Fruit fly (Drosophila melanogaster): ENCODE data around the gene JTBR.

JTBR gene

dm6 chr3L:1808631-1809030 lies 6.0 kb upstream of the JTBR start (continued):
- peak; percentile 91 for TF ChIP-seq ind (GFP tag; optimal IDR thresholded peaks at IDR 0.05)
- TF ChIP-seq CG1602 (GFP tag; optimal IDR thresholded peaks at IDR 0.05): peak; percentile 73
- peak; percentile 93 for TF ChIP-seq CG34422 (GFP tag; IDR thresholded peaks at IDR 0.05)
- TF ChIP-seq CG2116 (GFP tag; optimal IDR thresholded peaks at IDR 0.05): peak; percentile 49
- peak; percentile 82 for TF ChIP-seq CG32767 (GFP tag; IDR thresholded peaks at IDR 0.05)
- TF ChIP-seq CG8388 (GFP tag; optimal IDR thresholded peaks at IDR 0.05): peak; percentile 83
- TF ChIP-seq btn (GFP tag; optimal IDR thresholded peaks at IDR 0.05): peak; percentile 81
- no peak for TF ChIP-seq Bgb (GFP tag; IDR thresholded peaks at IDR 0.05; ENCODE audit: partially characterized antibody)
- peak; percentile 78 for TF ChIP-seq kay (GFP tag; optimal IDR thresholded peaks at IDR 0.05)
- peak; percentile 57 for TF ChIP-seq cato (GFP tag; optimal IDR thresholded peaks at IDR 0.05; ENCODE audit: borderline replicate concordance)
- peak; percentile 84; the same call in 1 of the 3 replicates for TF ChIP-seq gce (GFP tag; IDR thresholded peaks at IDR 0.05)
- peak; percentile 98 for TF ChIP-seq sens (GFP tag)
- peak; percentile 88 for TF ChIP-seq tin (GFP tag; optimal IDR thresholded peaks at IDR 0.05)
- no peak for TF ChIP-seq prd (optimal IDR thresholded peaks at IDR 0.05)
- peak; percentile 93 for TF ChIP-seq prd (GFP tag; IDR thresholded peaks at IDR 0.05)
- TF ChIP-seq Vsx1 (GFP tag; optimal IDR thresholded peaks at IDR 0.05): no peak
- 0 out of 2 replicates have a peak, but pooled peaks have one; percentile 61 for TF ChIP-seq aop (GFP tag; IDR thresholded peaks at IDR 0.05)
- peak; percentile 91 for TF ChIP-seq CG12071 (GFP tag; optimal IDR thresholded peaks at IDR 0.05)
- peak; percentile 67 for TF ChIP-seq dm (GFP tag; optimal IDR thresholded peaks at IDR 0.05)
- TF ChIP-seq HLH3B (GFP tag; IDR thresholded peaks at IDR 0.05): peak; percentile 93
- peak; percentile 72 for TF ChIP-seq CG6765 (GFP tag; optimal IDR thresholded peaks at IDR 0.05)
- no peak for TF ChIP-seq cad (GFP tag; optimal IDR thresholded peaks at IDR 0.05)
- TF ChIP-seq CG14965 (GFP tag; optimal IDR thresholded peaks at IDR 0.05; ENCODE audit: borderline replicate concordance): peak; percentile 44
- TF ChIP-seq Side (GFP tag; optimal IDR thresholded peaks at IDR 0.05): peak; percentile 88
- TF ChIP-seq CG18476 (GFP tag; optimal IDR thresholded peaks at IDR 0.05): peak; percentile 74
- TF ChIP-seq ac (GFP tag; optimal IDR thresholded peaks at IDR 0.05): peak; percentile 7
- TF ChIP-seq emc (GFP tag; optimal IDR thresholded peaks at IDR 0.05): peak; percentile 52
- TF ChIP-seq Spps (tag; optimal IDR thresholded peaks at IDR 0.05): peak; percentile 59
- TF ChIP-seq CG1603 (tag; optimal IDR thresholded peaks at IDR 0.05): peak; percentile 95
- peak; percentile 76 for TF ChIP-seq CG5180 (GFP tag; optimal IDR thresholded peaks at IDR 0.05)
- no peak for TF ChIP-seq CG15479 (GFP tag; optimal IDR thresholded peaks at IDR 0.05)
- peak; percentile 67 for TF ChIP-seq Adf1 (GFP tag; IDR thresholded peaks at IDR 0.05)
- TF ChIP-seq CG32532 (GFP tag; IDR thresholded peaks at IDR 0.05): peak; percentile 93
- TF ChIP-seq bcd (GFP tag; optimal IDR thresholded peaks at IDR 0.05): peak; percentile 83
- TF ChIP-seq ttk (GFP tag; IDR thresholded peaks at IDR 0.05): peak; percentile 89
- TF ChIP-seq lab (GFP tag; optimal IDR thresholded peaks at IDR 0.05): peak; percentile 94
- TF ChIP-seq chif (GFP tag; optimal IDR thresholded peaks at IDR 0.05): peak; percentile 84 to 91
- peak; percentile 61 for TF ChIP-seq CG14710 (tag; optimal IDR thresholded peaks at IDR 0.05)
- peak; percentile 87 for TF ChIP-seq CG17385 (GFP tag; optimal IDR thresholded peaks at IDR 0.05)
- TF ChIP-seq hbn (GFP tag; IDR thresholded peaks at IDR 0.05; ENCODE audit: partially characterized antibody): no peak
- peak; percentile 89 for TF ChIP-seq Dad (GFP tag; optimal IDR thresholded peaks at IDR 0.05)
- no peak for TF ChIP-seq CG42726 (GFP tag; IDR thresholded peaks at IDR 0.05; ENCODE audit: partially characterized antibody)
- no peak for TF ChIP-seq vnd (GFP tag; IDR thresholded peaks at IDR 0.05; ENCODE audit: partially characterized antibody)
- TF ChIP-seq CG9932 (GFP tag; IDR thresholded peaks at IDR 0.05): peak; percentile 91
- peak; percentile 85 for TF ChIP-seq CG7556 (GFP tag; optimal IDR thresholded peaks at IDR 0.05)
- peak; percentile 92 for TF ChIP-seq CG4730 (GFP tag; IDR thresholded peaks at IDR 0.05)
- peak; percentile 53 for TF ChIP-seq Poxn (GFP tag; IDR thresholded peaks at IDR 0.05)
- TF ChIP-seq mld (GFP tag; IDR thresholded peaks at IDR 0.05; ENCODE audit: partially characterized antibody): no peak
- TF ChIP-seq CG18011 (GFP tag; optimal IDR thresholded peaks at IDR 0.05): peak; percentile 55
- peak; percentile 84 for TF ChIP-seq eyg (GFP tag; optimal IDR thresholded peaks at IDR 0.05)
- peak; percentile 86 for TF ChIP-seq Camta (GFP tag; optimal IDR thresholded peaks at IDR 0.05)
